Worm (Caenorhabditis elegans) whole organism, L2 larva: Measurements from ENCODE around the gene lys-5.

ENCODE experiments used
- F13H6.1 ChIP-seq: sonication (generic microtip); optimal IDR thresholded peaks from 2 replicates; lab custom pipeline; 2016; ENCODE audit warnings: missing genetic modification characterization, missing compliant biosample characterization
- ama-1 ChIP-seq: fragments of 150-350 bp; optimal IDR thresholded peaks from 2 replicates; lab custom pipeline; 2018; ENCODE audit warnings: inconsistent platforms
- blmp-1 ChIP-seq: sonication (generic microtip); optimal IDR thresholded peaks from 2 replicates; lab custom pipeline; 2017; ENCODE audit warnings: missing genetic modification characterization, mild to moderate bottlenecking, missing compliant biosample characterization, antibody characterized with exemption, moderate library complexity; ENCODE audit not compliant: insufficient read depth
- egl-27 ChIP-seq: sonication (generic microtip); optimal IDR thresholded peaks from 3 replicates; lab custom pipeline; 2017; ENCODE audit warnings: missing biosample characterization, missing genetic modification reagents, missing genetic modification characterization
- elt-3 ChIP-seq: sonication (generic microtip); optimal IDR thresholded peaks from 2 replicates; lab custom pipeline; 2017; ENCODE audit warnings: missing biosample characterization, missing genetic modification characterization
- lin-13 ChIP-seq: fragments of 150-350 bp; optimal IDR thresholded peaks from 2 replicates; lab custom pipeline; 2014; ENCODE audit warnings: missing biosample characterization, missing genetic modification reagents, missing genetic modification characterization
- mdl-1 ChIP-seq, 2 experiments: fragments of 150-350 bp in 1 of 2; sonication (generic microtip) in 1 of 2; optimal IDR thresholded peaks; 2 replicates each; lab custom pipeline; 2017; ENCODE audit warnings: missing biosample characterization in 2 of 2, missing genetic modification characterization in 2 of 2
- nhr-10 ChIP-seq: sonication (generic microtip); optimal IDR thresholded peaks from 2 replicates; lab custom pipeline; 2017; ENCODE audit warnings: missing biosample characterization, missing genetic modification characterization
- nhr-11 ChIP-seq: fragments of 150-350 bp; optimal IDR thresholded peaks from 2 replicates; lab custom pipeline; 2014; ENCODE audit warnings: missing biosample characterization, missing genetic modification characterization
- nhr-23 ChIP-seq: fragments of 150-350 bp; optimal IDR thresholded peaks from 2 replicates; lab custom pipeline; 2014; ENCODE audit warnings: missing biosample characterization, missing genetic modification reagents, missing genetic modification characterization
- snpc-4 ChIP-seq: fragments of 150-350 bp; optimal IDR thresholded peaks from 2 replicates; lab custom pipeline; 2014; ENCODE audit warnings: missing biosample characterization, missing genetic modification characterization
- unc-55 ChIP-seq: fragments of 150-350 bp; sonication (generic microtip); optimal IDR thresholded peaks from 3 replicates; lab custom pipeline; 2014; ENCODE audit warnings: missing biosample characterization, missing genetic modification reagents, missing genetic modification characterization
- ztf-11 ChIP-seq: sonication (generic microtip); optimal IDR thresholded peaks from 2 replicates; lab custom pipeline; 2017; ENCODE audit warnings: missing biosample characterization, missing genetic modification characterization

ce11 chrIV:11592165-11592564 is 33.2 kb downstream of the lys-5 start, which contains the start of gene spe-36:
- TF ChIP-seq nhr-23: no peak
- TF ChIP-seq mdl-1 (tag; optimal IDR thresholded peaks at IDR 0.05; lab: Kevin White, UChicago): no peak
- TF ChIP-seq unc-55: no peak
- TF ChIP-seq elt-3 (tag; lab: Kevin White, UChicago): no peak
- no peak for TF ChIP-seq snpc-4
- TF ChIP-seq ztf-11: no peak
- TF ChIP-seq egl-27 (tag; lab: Kevin White, UChicago): no peak
- TF ChIP-seq blmp-1 (tag; lab: Kevin White, UChicago): no peak
- TF ChIP-seq nhr-10 (tag; lab: Kevin White, UChicago): no peak
- TF ChIP-seq F13H6.1 (tag; lab: Kevin White, UChicago): no peak
- no peak for TF ChIP-seq nhr-11
- no peak for TF ChIP-seq ama-1
- no peak for TF ChIP-seq lin-13 (GFP tag; lab: Kevin White, UChicago)
